Fruit fly (Drosophila melanogaster) whole organism, prepupa: ENCODE measurements around the gene Nepl18.

Experiments
- Blimp-1 ChIP-seq: fragments of 200-800 bp; sonication (Bioruptor generic); optimal IDR thresholded peaks from 3 replicates; lab custom pipeline; 2017; ENCODE audit warnings: missing biosample characterization, missing genetic modification characterization, mild to moderate bottlenecking, moderate library complexity, missing genetic modification reagents
- CG10631 ChIP-seq: fragments of 200-800 bp; sonication (Bioruptor generic); optimal IDR thresholded peaks from 2 replicates; lab custom pipeline; 2016; ENCODE audit warnings: missing biosample characterization, missing genetic modification characterization
- CG10669 ChIP-seq: fragments of 200-800 bp; sonication (Bioruptor generic); optimal IDR thresholded peaks from 3 replicates; lab custom pipeline; 2018; ENCODE audit warnings: missing biosample characterization, mild to moderate bottlenecking, missing genetic modification characterization, moderate library complexity
- CG11762 ChIP-seq: fragments of 200-800 bp; sonication (Bioruptor generic); optimal IDR thresholded peaks from 3 replicates; lab custom pipeline; 2016; ENCODE audit warnings: missing biosample characterization, missing genetic modification characterization; ENCODE audit not compliant: insufficient read depth
- CG11902 ChIP-seq: fragments of 200-800 bp; sonication (Bioruptor generic); optimal IDR thresholded peaks from 3 replicates; lab custom pipeline; 2016; ENCODE audit warnings: missing biosample characterization, missing genetic modification characterization
- CG15336 ChIP-seq: fragments of 200-800 bp; sonication (Bioruptor generic); IDR thresholded peaks from 2 replicates; pipeline ENCODE4 v1.3.6; 2022; ENCODE audit warnings: missing biosample characterization, missing genetic modification characterization
- CG1621 ChIP-seq: fragments of 200-800 bp; sonication (Bioruptor generic); optimal IDR thresholded peaks from 3 replicates; lab custom pipeline; 2018; ENCODE audit warnings: missing biosample characterization, mild to moderate bottlenecking, missing genetic modification characterization
- CG3032 ChIP-seq: fragments of 200-800 bp; optimal IDR thresholded peaks from 2 replicates; lab custom pipeline; 2019; ENCODE audit warnings: missing biosample characterization, mild to moderate bottlenecking, missing genetic modification characterization, moderate library complexity
- CG31627 ChIP-seq: fragments of 200-800 bp; sonication (Bioruptor generic); optimal IDR thresholded peaks from 3 replicates; lab custom pipeline; 2016; ENCODE audit warnings: missing biosample characterization, missing genetic modification characterization
- CG34406 ChIP-seq: fragments of 200-800 bp; sonication (Bioruptor generic); optimal IDR thresholded peaks from 3 replicates; lab custom pipeline; 2016; ENCODE audit warnings: missing biosample characterization, missing genetic modification characterization
- CG6163 ChIP-seq: fragments of 200-800 bp; sonication (Bioruptor generic); IDR thresholded peaks from 3 replicates; pipeline ENCODE4 v1.3.6; 2022; ENCODE audit warnings: missing biosample characterization, missing genetic modification characterization
- CG6792 ChIP-seq: fragments of 200-800 bp; sonication (Bioruptor generic); optimal IDR thresholded peaks from 3 replicates; lab custom pipeline; 2016; ENCODE audit warnings: missing biosample characterization, missing genetic modification characterization
- CG6808 ChIP-seq: fragments of 200-800 bp; sonication (Bioruptor generic); optimal IDR thresholded peaks from 3 replicates; lab custom pipeline; 2017; ENCODE audit warnings: missing biosample characterization, missing genetic modification characterization, mild to moderate bottlenecking, moderate library complexity, missing genetic modification reagents
- CG6854 ChIP-seq: fragments of 200-800 bp; sonication (Bioruptor generic); optimal IDR thresholded peaks from 2 replicates; lab custom pipeline; 2017; ENCODE audit warnings: missing biosample characterization, mild to moderate bottlenecking, missing genetic modification characterization
- CG7368 ChIP-seq: fragments of 200-800 bp; sonication (Bioruptor generic); optimal IDR thresholded peaks from 3 replicates; lab custom pipeline; 2016; ENCODE audit warnings: missing biosample characterization, missing genetic modification characterization
- CG8119 ChIP-seq: fragments of 200-800 bp; sonication (Bioruptor generic); IDR thresholded peaks from 3 replicates; pipeline ENCODE4 v1.3.6; 2022; ENCODE audit warnings: missing biosample characterization, missing genetic modification characterization
- CG8632 ChIP-seq: fragments of 200-800 bp; sonication (Bioruptor generic); optimal IDR thresholded peaks from 3 replicates; lab custom pipeline; 2016; ENCODE audit warnings: missing biosample characterization, missing genetic modification characterization
- Eip75B ChIP-seq: fragments of 200-800 bp; sonication (Bioruptor generic); optimal IDR thresholded peaks from 3 replicates; lab custom pipeline; 2016; ENCODE audit warnings: missing biosample characterization, missing genetic modification characterization
- Eip93F ChIP-seq: fragments of 200-800 bp; sonication (Bioruptor generic); optimal IDR thresholded peaks from 2 replicates; lab custom pipeline; 2016; ENCODE audit warnings: missing biosample characterization, mild to moderate bottlenecking, missing genetic modification characterization
- Ets21C ChIP-seq: fragments of 200-800 bp; sonication (Bioruptor generic); optimal IDR thresholded peaks from 3 replicates; lab custom pipeline; 2016; ENCODE audit warnings: missing biosample characterization, missing genetic modification characterization
- Ets96B ChIP-seq: fragments of 200-800 bp; optimal IDR thresholded peaks from 2 replicates; lab custom pipeline; 2019; ENCODE audit warnings: missing biosample characterization, mild to moderate bottlenecking, missing genetic modification characterization, moderate library complexity
- Gug ChIP-seq: fragments of 200-800 bp; sonication (Bioruptor generic); IDR thresholded peaks from 2 replicates; pipeline ENCODE4 v1.3.6; 2022; ENCODE audit warnings: missing biosample characterization, missing genetic modification characterization
- Hr38 ChIP-seq: sonication (Bioruptor generic); optimal IDR thresholded peaks from 2 replicates; lab custom pipeline; 2016; ENCODE audit warnings: missing biosample characterization, missing genetic modification characterization
- Hr4 ChIP-seq: fragments of 200-800 bp; sonication (Bioruptor generic); optimal IDR thresholded peaks from 3 replicates; lab custom pipeline; 2016; ENCODE audit warnings: missing biosample characterization, missing genetic modification characterization
- Lpt ChIP-seq: fragments of 200-800 bp; sonication (Bioruptor generic); optimal IDR thresholded peaks from 3 replicates; lab custom pipeline; 2016; ENCODE audit warnings: missing biosample characterization, missing genetic modification characterization
- Met ChIP-seq: fragments of 200-800 bp; sonication (Bioruptor generic); optimal IDR thresholded peaks from 3 replicates; lab custom pipeline; 2016; ENCODE audit warnings: missing biosample characterization, missing genetic modification characterization
- OdsH ChIP-seq: fragments of 200-800 bp; sonication (Bioruptor generic); optimal IDR thresholded peaks from 3 replicates; lab custom pipeline; 2016; ENCODE audit warnings: missing biosample characterization, missing genetic modification characterization
- Sox102F ChIP-seq: fragments of 200-800 bp; sonication (Bioruptor generic); optimal IDR thresholded peaks from 2 replicates; lab custom pipeline; 2016; ENCODE audit warnings: missing biosample characterization, mild to moderate bottlenecking, missing genetic modification characterization
- Sox14 ChIP-seq: fragments of 200-800 bp; sonication (Bioruptor generic); optimal IDR thresholded peaks from 3 replicates; lab custom pipeline; 2016; ENCODE audit warnings: missing biosample characterization, missing genetic modification characterization
- Sox15 ChIP-seq: fragments of 200-800 bp; sonication (Bioruptor generic); optimal IDR thresholded peaks from 3 replicates; lab custom pipeline; 2016; ENCODE audit warnings: missing biosample characterization, missing genetic modification characterization
- acj6 ChIP-seq: fragments of 200-800 bp; sonication (Bioruptor generic); optimal IDR thresholded peaks from 3 replicates; lab custom pipeline; 2016; ENCODE audit warnings: missing biosample characterization, missing genetic modification characterization
- cyc ChIP-seq: fragments of 200-800 bp; sonication (Bioruptor generic); optimal IDR thresholded peaks from 3 replicates; lab custom pipeline; 2016; ENCODE audit warnings: missing biosample characterization, missing genetic modification characterization
- dac ChIP-seq: fragments of 200-800 bp; sonication (Bioruptor generic); optimal IDR thresholded peaks from 2 replicates; lab custom pipeline; 2017; ENCODE audit warnings: missing biosample characterization, mild to moderate bottlenecking, missing genetic modification characterization
- dsx ChIP-seq: fragments of 200-800 bp; optimal IDR thresholded peaks from 3 replicates; lab custom pipeline; 2019; ENCODE audit warnings: missing biosample characterization, mild to moderate bottlenecking, missing genetic modification characterization, moderate library complexity; ENCODE audit not compliant: poor library complexity, severe bottlenecking
- esn ChIP-seq: fragments of 200-800 bp; sonication (Bioruptor generic); optimal IDR thresholded peaks from 2 replicates; lab custom pipeline; 2016; ENCODE audit warnings: missing biosample characterization, mild to moderate bottlenecking, missing genetic modification characterization, moderate library complexity
- fd59A ChIP-seq: fragments of 200-800 bp; sonication (Bioruptor generic); optimal IDR thresholded peaks from 2 replicates; lab custom pipeline; 2017; ENCODE audit warnings: missing biosample characterization, mild to moderate bottlenecking, missing genetic modification characterization, missing genetic modification reagents
- fd85E ChIP-seq: fragments of 200-800 bp; sonication (Bioruptor generic); optimal IDR thresholded peaks from 3 replicates; lab custom pipeline; 2016; ENCODE audit warnings: missing biosample characterization, missing genetic modification characterization
- fkh ChIP-seq: fragments of 200-800 bp; sonication (Bioruptor generic); optimal IDR thresholded peaks from 3 replicates; lab custom pipeline; 2017; ENCODE audit warnings: missing biosample characterization, mild to moderate bottlenecking, missing genetic modification characterization, moderate library complexity
- lz ChIP-seq: fragments of 200-800 bp; sonication (Bioruptor generic); optimal IDR thresholded peaks from 3 replicates; lab custom pipeline; 2016; ENCODE audit warnings: missing biosample characterization, missing genetic modification characterization
- net ChIP-seq: fragments of 200-800 bp; sonication (Bioruptor generic); optimal IDR thresholded peaks from 3 replicates; lab custom pipeline; 2016; ENCODE audit warnings: missing biosample characterization, missing genetic modification characterization
- pdm3 ChIP-seq: fragments of 200-800 bp; sonication (Bioruptor generic); optimal IDR thresholded peaks from 3 replicates; lab custom pipeline; 2016; ENCODE audit warnings: missing biosample characterization, missing genetic modification characterization
- svp ChIP-seq: fragments of 200-800 bp; sonication (Bioruptor generic); peaks from one replicate; lab custom pipeline; 2016; ENCODE audit warnings: missing biosample characterization, missing genetic modification characterization
- topi ChIP-seq: fragments of 200-800 bp; sonication (Bioruptor generic); optimal IDR thresholded peaks from 3 replicates; lab custom pipeline; 2016; ENCODE audit warnings: missing biosample characterization, missing genetic modification characterization
- vri ChIP-seq: fragments of 200-800 bp; sonication (Bioruptor generic); optimal IDR thresholded peaks from 3 replicates; lab custom pipeline; 2016; ENCODE audit warnings: missing biosample characterization, mild to moderate bottlenecking, missing genetic modification characterization

Nepl18 gene

dm6 chr3R:28887559-28888432 is 12.4 kb downstream of the Nepl18 start, which contains the start of the genes CG33203 and Doa (continued):
- TF ChIP-seq cyc (peak; percentile 8), svp (peak; percentile 77), CG10631 (GFP tag; lab: Kevin White, UChicago) (peak; percentile 15), Eip75B (GFP tag; lab: Kevin White, UChicago) (peak; percentile 1), CG6808 (GFP tag; lab: Kevin White, UChicago) (no peak), CG7368 (no peak), Lpt (GFP tag; lab: Kevin White, UChicago) (no peak), Hr38 (GFP tag; lab: Kevin White, UChicago) (no peak)

dm6 chr3R:28888561-28889426 is 13.4 kb downstream of the Nepl18 start:
- TF ChIP-seq net (GFP tag; lab: Kevin White, UChicago) (peak; percentile 77), Eip75B (GFP tag; lab: Kevin White, UChicago) (peak; percentile 82), Lpt (GFP tag; lab: Kevin White, UChicago) (peak; percentile 55), CG6808 (GFP tag; lab: Kevin White, UChicago) (peak; percentile 83), fd85E (GFP tag; lab: Kevin White, UChicago) (peak; percentile 64), cyc (peak; percentile 90), fkh (peak; percentile 19), Met (GFP tag; lab: Kevin White, UChicago) (peak; percentile 73), lz (peak; percentile 86), Blimp-1 (peak; percentile 46), svp (peak; percentile 86), acj6 (GFP tag; lab: Kevin White, UChicago) (peak; percentile 74), CG34406 (GFP tag; lab: Kevin White, UChicago) (peak; percentile 59), Ets96B (peak; percentile 42), CG6854 (GFP tag; lab: Kevin White, UChicago) (no peak), dsx (GFP tag; lab: Kevin White, UChicago) (peak; percentile 21), CG15336 (peak; percentile 67), CG11902 (peak; percentile 62), CG10631 (GFP tag; lab: Kevin White, UChicago) (peak; percentile 83), CG31627 (peak; percentile 87), Sox102F (GFP tag; lab: Kevin White, UChicago) (peak; percentile 79), Ets21C (peak; percentile 72), CG8119 (GFP tag; lab: Robert Waterston, UW) (peak; percentile 54; the same call in 2 of the 3 replicates), Sox15 (peak; percentile 68), CG1621 (tag; lab: Kevin White, UChicago) (peak; percentile 62), CG7368 (peak; percentile 75), topi (GFP tag; lab: Kevin White, UChicago) (peak; percentile 78), CG6163 (peak; percentile 78), CG6792 (GFP tag; lab: Kevin White, UChicago) (peak; percentile 76), fd59A (GFP tag; lab: Kevin White, UChicago) (peak; percentile 8), OdsH (GFP tag; lab: Kevin White, UChicago) (peak; percentile 82), CG3032 (peak; percentile 75), pdm3 (GFP tag; lab: Kevin White, UChicago) (peak; percentile 86), Eip93F (GFP tag; lab: Kevin White, UChicago) (no peak), dac (GFP tag; lab: Kevin White, UChicago) (peak; percentile 70), Hr4 (GFP tag; lab: Kevin White, UChicago) (peak; percentile 86), esn (GFP tag; lab: Kevin White, UChicago) (peak; percentile 83), CG8632 (peak; percentile 59), CG11762 (peak; percentile 73), CG10669 (peak; percentile 68), vri (peak; percentile 69), Gug (GFP tag; lab: Robert Waterston, UW) (peak; percentile 68), Sox14 (GFP tag; lab: Kevin White, UChicago) (peak; percentile 87)
